Fruit fly (Drosophila melanogaster): ENCODE measurements around the gene CG34166.

dm6 chr2L:14701495-14701894 is 41.5 kb upstream of the CG34166 start:
- no peak for TF ChIP-seq kay (GFP tag; ENCODE audit: borderline replicate concordance)
- TF ChIP-seq Clk (GFP tag; optimal IDR thresholded peaks at IDR 0.05) = no peak
- TF ChIP-seq tj (GFP tag; optimal IDR thresholded peaks at IDR 0.05) = no peak
- TF ChIP-seq CG5204 (GFP tag; optimal IDR thresholded peaks at IDR 0.05) = no peak
- TF ChIP-seq CG14711 (tag; optimal IDR thresholded peaks at IDR 0.05) = no peak
- TF ChIP-seq CG33017 (tag; optimal IDR thresholded peaks at IDR 0.05) = no peak
- no peak for TF ChIP-seq cnc (optimal IDR thresholded peaks at IDR 0.05)
- TF ChIP-seq toe (GFP tag; optimal IDR thresholded peaks at IDR 0.05) = no peak
- TF ChIP-seq Hr96 (GFP tag; optimal IDR thresholded peaks at IDR 0.05) = no peak
- TF ChIP-seq cic (GFP tag; optimal IDR thresholded peaks at IDR 0.05) = no peak
